Fruit fly (Drosophila melanogaster) whole organism, prepupa: ENCODE measurements around the gene Lam.

ENCODE experiments used
- Blimp-1 ChIP-seq: fragments of 200-800 bp; sonication (Bioruptor generic); optimal IDR thresholded peaks from 3 replicates; lab custom pipeline; 2017; ENCODE audit warnings: missing biosample characterization, missing genetic modification characterization, mild to moderate bottlenecking, moderate library complexity, missing genetic modification reagents
- CG10631 ChIP-seq: fragments of 200-800 bp; sonication (Bioruptor generic); optimal IDR thresholded peaks from 2 replicates; lab custom pipeline; 2016; ENCODE audit warnings: missing biosample characterization, missing genetic modification characterization
- CG10669 ChIP-seq: fragments of 200-800 bp; sonication (Bioruptor generic); optimal IDR thresholded peaks from 3 replicates; lab custom pipeline; 2018; ENCODE audit warnings: missing biosample characterization, mild to moderate bottlenecking, missing genetic modification characterization, moderate library complexity
- CG11294 ChIP-seq: fragments of 200-800 bp; sonication (Bioruptor generic); IDR thresholded peaks from 2 replicates; pipeline ENCODE4 v1.3.6; 2022; ENCODE audit warnings: missing biosample characterization, missing genetic modification characterization
- CG11762 ChIP-seq: fragments of 200-800 bp; sonication (Bioruptor generic); optimal IDR thresholded peaks from 3 replicates; lab custom pipeline; 2016; ENCODE audit warnings: missing biosample characterization, missing genetic modification characterization; ENCODE audit not compliant: insufficient read depth
- CG1621 ChIP-seq: fragments of 200-800 bp; sonication (Bioruptor generic); optimal IDR thresholded peaks from 3 replicates; lab custom pipeline; 2018; ENCODE audit warnings: missing biosample characterization, mild to moderate bottlenecking, missing genetic modification characterization
- CG16779 ChIP-seq: fragments of 200-800 bp; sonication (Bioruptor generic); optimal IDR thresholded peaks from 3 replicates; lab custom pipeline; 2017; ENCODE audit warnings: missing biosample characterization, mild to moderate bottlenecking, missing genetic modification characterization
- CG3032 ChIP-seq: fragments of 200-800 bp; optimal IDR thresholded peaks from 2 replicates; lab custom pipeline; 2019; ENCODE audit warnings: missing biosample characterization, mild to moderate bottlenecking, missing genetic modification characterization, moderate library complexity
- CG31627 ChIP-seq: fragments of 200-800 bp; sonication (Bioruptor generic); optimal IDR thresholded peaks from 3 replicates; lab custom pipeline; 2016; ENCODE audit warnings: missing biosample characterization, missing genetic modification characterization
- CG32006 ChIP-seq: fragments of 200-800 bp; sonication (Bioruptor generic); optimal IDR thresholded peaks from 3 replicates; lab custom pipeline; 2017; ENCODE audit warnings: missing biosample characterization, mild to moderate bottlenecking, missing genetic modification characterization
- CG4318 ChIP-seq: fragments of 200-800 bp; sonication (Bioruptor generic); optimal IDR thresholded peaks from 3 replicates; lab custom pipeline; 2017; ENCODE audit warnings: missing biosample characterization, mild to moderate bottlenecking, missing genetic modification characterization
- CG6808 ChIP-seq: fragments of 200-800 bp; sonication (Bioruptor generic); optimal IDR thresholded peaks from 3 replicates; lab custom pipeline; 2017; ENCODE audit warnings: missing biosample characterization, missing genetic modification characterization, mild to moderate bottlenecking, moderate library complexity, missing genetic modification reagents
- CG7368 ChIP-seq: fragments of 200-800 bp; sonication (Bioruptor generic); optimal IDR thresholded peaks from 3 replicates; lab custom pipeline; 2016; ENCODE audit warnings: missing biosample characterization, missing genetic modification characterization
- CG8119 ChIP-seq: fragments of 200-800 bp; sonication (Bioruptor generic); IDR thresholded peaks from 3 replicates; pipeline ENCODE4 v1.3.6; 2022; ENCODE audit warnings: missing biosample characterization, missing genetic modification characterization
- CG8319 ChIP-seq: fragments of 200-800 bp; sonication (Bioruptor generic); optimal IDR thresholded peaks from 3 replicates; lab custom pipeline; 2016; ENCODE audit warnings: missing biosample characterization, missing genetic modification characterization
- Eip75B ChIP-seq: fragments of 200-800 bp; sonication (Bioruptor generic); optimal IDR thresholded peaks from 3 replicates; lab custom pipeline; 2016; ENCODE audit warnings: missing biosample characterization, missing genetic modification characterization
- Eip78C ChIP-seq: fragments of 200-800 bp; sonication (Bioruptor generic); peaks from one replicate; lab custom pipeline; 2016; ENCODE audit warnings: missing biosample characterization, missing genetic modification characterization
- Ets21C ChIP-seq: fragments of 200-800 bp; sonication (Bioruptor generic); optimal IDR thresholded peaks from 3 replicates; lab custom pipeline; 2016; ENCODE audit warnings: missing biosample characterization, missing genetic modification characterization
- Ets96B ChIP-seq: fragments of 200-800 bp; optimal IDR thresholded peaks from 2 replicates; lab custom pipeline; 2019; ENCODE audit warnings: missing biosample characterization, mild to moderate bottlenecking, missing genetic modification characterization, moderate library complexity
- Hr39 ChIP-seq: fragments of 200-800 bp; sonication (Bioruptor generic); optimal IDR thresholded peaks from 2 replicates; lab custom pipeline; 2016; ENCODE audit warnings: missing biosample characterization, missing genetic modification characterization
- Lpt ChIP-seq: fragments of 200-800 bp; sonication (Bioruptor generic); optimal IDR thresholded peaks from 3 replicates; lab custom pipeline; 2016; ENCODE audit warnings: missing biosample characterization, missing genetic modification characterization
- OdsH ChIP-seq: fragments of 200-800 bp; sonication (Bioruptor generic); optimal IDR thresholded peaks from 3 replicates; lab custom pipeline; 2016; ENCODE audit warnings: missing biosample characterization, missing genetic modification characterization
- Smox ChIP-seq: fragments of 200-800 bp; sonication (Bioruptor generic); optimal IDR thresholded peaks from 3 replicates; lab custom pipeline; 2016; ENCODE audit warnings: missing biosample characterization, missing genetic modification characterization
- Sox14 ChIP-seq: fragments of 200-800 bp; sonication (Bioruptor generic); optimal IDR thresholded peaks from 3 replicates; lab custom pipeline; 2016; ENCODE audit warnings: missing biosample characterization, missing genetic modification characterization
- Sox15 ChIP-seq: fragments of 200-800 bp; sonication (Bioruptor generic); optimal IDR thresholded peaks from 3 replicates; lab custom pipeline; 2016; ENCODE audit warnings: missing biosample characterization, missing genetic modification characterization
- acj6 ChIP-seq: fragments of 200-800 bp; sonication (Bioruptor generic); optimal IDR thresholded peaks from 3 replicates; lab custom pipeline; 2016; ENCODE audit warnings: missing biosample characterization, missing genetic modification characterization
- cyc ChIP-seq: fragments of 200-800 bp; sonication (Bioruptor generic); optimal IDR thresholded peaks from 3 replicates; lab custom pipeline; 2016; ENCODE audit warnings: missing biosample characterization, missing genetic modification characterization
- dsx ChIP-seq: fragments of 200-800 bp; optimal IDR thresholded peaks from 3 replicates; lab custom pipeline; 2019; ENCODE audit warnings: missing biosample characterization, mild to moderate bottlenecking, missing genetic modification characterization, moderate library complexity; ENCODE audit not compliant: poor library complexity, severe bottlenecking
- eg ChIP-seq: fragments of 200-800 bp; sonication (Bioruptor generic); IDR thresholded peaks from 3 replicates; pipeline ENCODE4 v1.3.6; 2022; ENCODE audit warnings: missing biosample characterization, missing genetic modification characterization
- net ChIP-seq: fragments of 200-800 bp; sonication (Bioruptor generic); optimal IDR thresholded peaks from 3 replicates; lab custom pipeline; 2016; ENCODE audit warnings: missing biosample characterization, missing genetic modification characterization
- pdm3 ChIP-seq: fragments of 200-800 bp; sonication (Bioruptor generic); optimal IDR thresholded peaks from 3 replicates; lab custom pipeline; 2016; ENCODE audit warnings: missing biosample characterization, missing genetic modification characterization
- salr ChIP-seq, 2 experiments: fragments of 200-800 bp; sonication (Bioruptor generic); optimal IDR thresholded peaks; 3 replicates each; lab custom pipeline; 2016 to 2018; ENCODE audit warnings: missing biosample characterization in 2 of 2, missing genetic modification characterization in 2 of 2, mild to moderate bottlenecking in 1 of 2
- ss ChIP-seq, 2 experiments: fragments of 200-800 bp; sonication (Bioruptor generic); optimal IDR thresholded peaks; 2 replicates in 1 of 2; 3 replicates in 1 of 2; lab custom pipeline; 2017 to 2018; ENCODE audit warnings: mild to moderate bottlenecking in 2 of 2, missing biosample characterization in 2 of 2, missing genetic modification characterization in 2 of 2, moderate library complexity in 1 of 2
- svp ChIP-seq: fragments of 200-800 bp; sonication (Bioruptor generic); peaks from one replicate; lab custom pipeline; 2016; ENCODE audit warnings: missing biosample characterization, missing genetic modification characterization
- topi ChIP-seq: fragments of 200-800 bp; sonication (Bioruptor generic); optimal IDR thresholded peaks from 3 replicates; lab custom pipeline; 2016; ENCODE audit warnings: missing biosample characterization, missing genetic modification characterization
- vri ChIP-seq: fragments of 200-800 bp; sonication (Bioruptor generic); optimal IDR thresholded peaks from 3 replicates; lab custom pipeline; 2016; ENCODE audit warnings: missing biosample characterization, mild to moderate bottlenecking, missing genetic modification characterization

Lam gene

DNA sequence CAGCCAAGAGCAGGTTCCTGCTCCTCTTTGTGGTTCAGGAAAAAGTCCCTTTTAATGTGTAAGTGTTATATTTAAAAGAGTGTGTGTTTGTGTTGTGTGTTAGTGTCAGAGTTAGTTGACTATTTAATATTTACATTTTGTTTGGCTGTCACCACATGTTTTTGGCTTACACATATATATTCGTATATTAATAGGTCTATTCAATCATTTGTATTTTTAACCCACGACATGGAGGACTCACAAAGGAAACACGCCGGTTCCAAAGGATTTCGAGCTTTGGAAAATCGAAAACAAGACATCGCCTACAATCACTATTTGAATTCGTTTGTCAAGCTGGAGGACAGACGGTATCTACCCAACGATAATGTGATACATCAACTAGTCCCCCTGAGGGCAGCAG lies 11.5 kb downstream of the Lam start, which contains the start of the genes CG14013 and CG14017:
TSS of gene CG14013 (minus strand) at position 101 of the 400 bp plus-strand sequence.
TSS of gene CG14017 (plus strand) at position 148 of the 400 bp plus-strand sequence.
- no peak for TF ChIP-seq Hr39
- no peak for TF ChIP-seq OdsH (GFP tag; lab: Kevin White, UChicago)
- no peak for TF ChIP-seq CG1621
- no peak for TF ChIP-seq CG7368 (GFP tag; lab: Kevin White, UChicago)
- TF ChIP-seq ss (GFP tag; optimal IDR thresholded peaks at IDR 0.05; lab: Kevin White, UChicago): no peak
- TF ChIP-seq pdm3 (GFP tag; lab: Kevin White, UChicago): no peak
- no peak for TF ChIP-seq acj6 (GFP tag; lab: Kevin White, UChicago)
- TF ChIP-seq Eip75B (GFP tag; lab: Kevin White, UChicago): no peak
- no peak for TF ChIP-seq svp (GFP tag; lab: Kevin White, UChicago)
- no peak for TF ChIP-seq Smox (GFP tag; lab: Kevin White, UChicago)
- TF ChIP-seq CG8319 (GFP tag; lab: Kevin White, UChicago): no peak
- TF ChIP-seq CG8119 (GFP tag; lab: Robert Waterston, UW): no peak
- TF ChIP-seq CG11294 (GFP tag; lab: Robert Waterston, UW): no peak
- no peak for TF ChIP-seq Ets96B (tag; lab: Kevin White, UChicago)
- no peak for TF ChIP-seq CG4318 (GFP tag; lab: Kevin White, UChicago)
- no peak for TF ChIP-seq eg (GFP tag; lab: Robert Waterston, UW)
- TF ChIP-seq net (GFP tag; lab: Kevin White, UChicago): no peak
- TF ChIP-seq Blimp-1 (GFP tag; lab: Kevin White, UChicago): no peak
- no peak for TF ChIP-seq CG6808 (GFP tag; lab: Kevin White, UChicago)

DNA sequence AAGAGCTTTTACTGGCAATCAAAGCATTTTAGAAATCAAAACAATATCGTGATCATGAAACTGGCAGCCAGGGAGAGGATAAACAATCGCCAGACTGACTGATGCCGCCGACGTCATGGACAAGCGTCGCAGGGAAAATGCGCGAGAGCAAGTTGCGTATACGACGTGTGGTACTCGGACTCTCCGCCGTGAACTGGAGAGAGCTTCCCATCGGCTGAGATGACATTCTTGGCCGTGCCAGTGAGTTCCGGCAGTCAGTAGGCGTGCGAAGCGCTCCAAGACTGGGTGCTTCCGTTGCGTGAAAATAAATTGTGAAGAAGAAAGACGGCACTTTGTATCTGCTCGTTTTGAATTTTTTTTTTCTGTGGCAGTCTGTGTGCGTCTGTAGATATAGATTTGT lies 12.5 kb downstream of the Lam start, which contains the start of gene GluRIIA:
TSS of gene GluRIIA (plus strand) at position 255 of the 400 bp plus-strand sequence.
- TF ChIP-seq CG1621 (no peak), svp (GFP tag; lab: Kevin White, UChicago) (no peak), CG10669 (GFP tag; lab: Kevin White, UChicago) (no peak), CG31627 (GFP tag; lab: Kevin White, UChicago) (no peak), Ets21C (GFP tag; lab: Kevin White, UChicago) (no peak), CG11762 (GFP tag; lab: Kevin White, UChicago) (no peak), dsx (GFP tag; lab: Kevin White, UChicago) (no peak), vri (GFP tag; lab: Kevin White, UChicago) (no peak), Eip75B (GFP tag; lab: Kevin White, UChicago) (no peak), eg (GFP tag; lab: Robert Waterston, UW) (no peak), CG8119 (GFP tag; lab: Robert Waterston, UW) (no peak), Sox15 (GFP tag; lab: Kevin White, UChicago) (no peak), CG4318 (GFP tag; lab: Kevin White, UChicago) (no peak), topi (GFP tag; lab: Kevin White, UChicago) (no peak), ss (GFP tag; optimal IDR thresholded peaks at IDR 0.05; lab: Kevin White, UChicago) (no peak), Lpt (GFP tag; lab: Kevin White, UChicago) (no peak), cyc (GFP tag; lab: Kevin White, UChicago) (no peak), CG3032 (tag; lab: Kevin White, UChicago) (no peak), CG10631 (GFP tag; lab: Kevin White, UChicago) (no peak)
- TF ChIP-seq, all 60 proteins: peak for 0

DNA sequence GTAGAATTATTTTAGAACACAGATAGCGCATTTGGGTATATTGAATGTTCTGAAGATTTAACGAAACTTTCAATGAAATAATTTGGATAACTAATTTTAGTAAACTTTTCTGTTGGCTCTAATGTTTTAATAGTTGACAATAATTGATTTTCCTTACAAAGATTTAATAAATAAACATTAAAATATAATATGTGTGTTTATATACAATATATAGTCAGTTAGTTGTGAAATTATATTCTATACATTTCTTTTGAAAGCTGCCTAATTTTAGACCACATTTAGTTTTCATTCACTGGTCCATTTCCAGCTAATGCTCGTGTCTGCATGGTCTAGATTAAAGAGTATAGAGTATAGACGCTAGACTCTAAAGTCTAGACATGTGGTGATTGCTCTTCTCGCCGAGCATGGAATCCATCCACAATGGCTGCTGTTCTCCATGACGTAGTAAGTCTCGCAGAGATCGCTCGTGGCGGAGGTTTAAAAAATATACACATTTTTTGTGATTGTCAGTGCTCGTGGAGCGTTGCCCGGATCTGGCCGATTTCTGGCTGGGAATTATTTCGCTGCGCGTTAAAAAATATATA lies 16.6 kb downstream of the Lam start, which contains the start of gene GluRIIB:
TSS of gene GluRIIB (plus strand) at position 534 of the 584 bp plus-strand sequence.
- no peak for TF ChIP-seq net (GFP tag; lab: Kevin White, UChicago)
- TF ChIP-seq CG32006 (GFP tag; lab: Kevin White, UChicago): no peak
- no peak for TF ChIP-seq Eip78C (GFP tag; lab: Kevin White, UChicago)
- no peak for TF ChIP-seq eg (GFP tag; lab: Robert Waterston, UW)
- no peak for TF ChIP-seq salr (GFP tag; optimal IDR thresholded peaks at IDR 0.05; lab: Kevin White, UChicago)
- no peak for TF ChIP-seq CG16779 (tag; lab: Kevin White, UChicago)
- no peak for TF ChIP-seq Sox14 (GFP tag; lab: Kevin White, UChicago)
